Worm (Caenorhabditis elegans) whole organism, early embryonic: ENCODE results near the gene Y110A2AL.1.
"Not testable (repeated sequence)": the region's sequence is repeated elsewhere in the genome, so short reads cannot be mapped to it uniquely, and the experiment has no call there.

Experiments
- B0310.2 ChIP-seq: sonication (generic microtip); optimal IDR thresholded peaks from 2 replicates; lab custom pipeline; 2016; ENCODE audit warnings: mild to moderate bottlenecking, missing genetic modification characterization, missing compliant biosample characterization
- F13C5.2 ChIP-seq: sonication (generic microtip); optimal IDR thresholded peaks from 2 replicates; lab custom pipeline; 2017; ENCODE audit warnings: mild to moderate bottlenecking, missing genetic modification characterization, inconsistent platforms, missing compliant biosample characterization
- aly-1 ChIP-seq: sonication (generic microtip); optimal IDR thresholded peaks from 2 replicates; lab custom pipeline; 2016; ENCODE audit warnings: missing genetic modification characterization, missing compliant biosample characterization
- ama-1 ChIP-seq: fragments of 150-350 bp; optimal IDR thresholded peaks from 2 replicates; lab custom pipeline; 2014
- ceh-13 ChIP-seq: fragments of 200-800 bp; sonication (Bioruptor generic); optimal IDR thresholded peaks from 2 replicates; lab custom pipeline; 2018; ENCODE audit warnings: mild to moderate bottlenecking, missing genetic modification characterization, missing compliant biosample characterization
- ceh-36 ChIP-seq: sonication (generic microtip); optimal IDR thresholded peaks from 2 replicates; lab custom pipeline; 2016; ENCODE audit warnings: missing genetic modification characterization, inconsistent platforms, missing compliant biosample characterization
- ets-7 ChIP-seq: sonication (generic microtip); optimal IDR thresholded peaks from 2 replicates; lab custom pipeline; 2016; ENCODE audit warnings: missing genotype, missing genetic modification characterization, missing compliant biosample characterization
- flt-1 ChIP-seq: fragments of 200-800 bp; sonication (Bioruptor generic); IDR thresholded peaks from 2 replicates; pipeline ENCODE4 v1.3.6; 2022; ENCODE audit warnings: missing genetic modification characterization, missing compliant biosample characterization
- hmbx-1 ChIP-seq: sonication (generic microtip); optimal IDR thresholded peaks from 2 replicates; lab custom pipeline; 2016; ENCODE audit warnings: mild to moderate bottlenecking, missing genetic modification characterization, missing compliant biosample characterization
- hmg-4 ChIP-seq: fragments of 200-800 bp; sonication (Bioruptor generic); optimal IDR thresholded peaks from 2 replicates; lab custom pipeline; 2018; ENCODE audit warnings: mild to moderate bottlenecking, missing genetic modification characterization, missing compliant biosample characterization
- hnd-1 ChIP-seq: sonication (generic microtip); optimal IDR thresholded peaks from 2 replicates; lab custom pipeline; 2016; ENCODE audit warnings: missing genetic modification characterization, missing compliant biosample characterization
- pes-1 ChIP-seq: fragments of 200-800 bp; sonication (Bioruptor generic); IDR thresholded peaks from 2 replicates; pipeline ENCODE4 v1.3.6; 2022; ENCODE audit warnings: missing genetic modification reagents, missing genetic modification characterization, missing compliant biosample characterization
- scrt-1 ChIP-seq: fragments of 200-800 bp; sonication (Bioruptor generic); IDR thresholded peaks from 2 replicates; pipeline ENCODE4 v1.3.6; 2022; ENCODE audit warnings: missing genetic modification characterization, missing compliant biosample characterization
- sea-1 ChIP-seq: fragments of 200-800 bp; sonication (Bioruptor generic); conservative IDR thresholded peaks from 2 replicates; pipeline ENCODE4 v1.3.6; 2022; ENCODE audit warnings: missing genetic modification characterization, missing compliant biosample characterization
- tbx-11 ChIP-seq: fragments of 200-800 bp; sonication (Bioruptor generic); IDR thresholded peaks from 2 replicates; pipeline ENCODE4 v1.3.6; 2022; ENCODE audit warnings: missing genetic modification characterization, missing compliant biosample characterization
- tbx-37 ChIP-seq: fragments of 200-800 bp; sonication (Bioruptor generic); conservative IDR thresholded peaks from 2 replicates; pipeline ENCODE4 v1.3.6; 2022; ENCODE audit warnings: missing genetic modification reagents, missing genetic modification characterization, missing compliant biosample characterization
- tra-4 ChIP-seq: sonication (generic microtip); optimal IDR thresholded peaks from 2 replicates; lab custom pipeline; 2017; ENCODE audit warnings: missing genetic modification characterization, missing compliant biosample characterization

Gene Y110A2AL.1

DNA sequence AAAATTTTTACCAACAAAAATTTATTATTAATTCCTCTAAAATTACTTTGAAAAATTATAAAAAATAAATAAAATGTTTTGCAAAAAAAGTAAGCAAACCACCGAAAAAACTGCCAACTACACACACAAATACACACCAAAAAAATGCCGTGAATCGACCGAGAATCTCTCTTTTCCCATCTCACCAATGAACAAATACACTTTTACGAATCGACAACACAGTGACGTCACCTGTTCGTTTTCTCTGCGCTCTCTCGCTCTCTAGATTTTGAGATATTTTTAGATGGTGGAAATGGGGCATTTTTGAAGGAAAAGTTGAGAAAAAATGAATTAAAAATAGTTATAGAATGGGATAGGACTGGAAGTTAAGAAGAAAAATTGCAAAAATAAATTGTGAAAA lies 42.8 kb upstream of the Y110A2AL.1 start:
- TF ChIP-seq flt-1 (no peak), ceh-13 (GFP tag; lab: Kevin White, UChicago) (no peak), tbx-37 (GFP tag; lab: Robert Waterston, UW) (no peak), pes-1 (GFP tag; lab: Robert Waterston, UW) (no peak), F13C5.2 (tag; lab: Kevin White, UChicago) (no peak), tra-4 (tag; lab: Kevin White, UChicago) (no peak)

DNA sequence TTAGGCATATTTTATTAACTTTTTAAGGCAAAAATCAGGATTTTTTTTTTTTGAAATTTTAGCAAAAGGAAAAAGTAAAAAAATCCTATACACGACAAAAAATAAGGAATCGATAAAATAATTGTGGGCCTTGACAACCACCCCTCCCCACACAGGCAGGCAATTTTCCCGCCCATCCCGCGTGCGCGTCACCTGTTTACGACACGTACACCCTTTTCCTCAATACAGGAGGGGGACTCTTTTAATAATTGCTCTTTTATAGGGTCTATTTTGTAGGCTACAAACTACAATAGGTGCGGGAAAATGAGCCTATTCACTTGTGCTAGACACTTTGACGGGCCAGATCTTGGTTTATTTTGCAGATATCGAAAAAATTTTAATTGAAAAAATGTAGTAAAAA lies 42.4 kb upstream of the Y110A2AL.1 start:
- TF ChIP-seq hmg-4 (peak; percentile 9), ets-7 (no peak)

DNA sequence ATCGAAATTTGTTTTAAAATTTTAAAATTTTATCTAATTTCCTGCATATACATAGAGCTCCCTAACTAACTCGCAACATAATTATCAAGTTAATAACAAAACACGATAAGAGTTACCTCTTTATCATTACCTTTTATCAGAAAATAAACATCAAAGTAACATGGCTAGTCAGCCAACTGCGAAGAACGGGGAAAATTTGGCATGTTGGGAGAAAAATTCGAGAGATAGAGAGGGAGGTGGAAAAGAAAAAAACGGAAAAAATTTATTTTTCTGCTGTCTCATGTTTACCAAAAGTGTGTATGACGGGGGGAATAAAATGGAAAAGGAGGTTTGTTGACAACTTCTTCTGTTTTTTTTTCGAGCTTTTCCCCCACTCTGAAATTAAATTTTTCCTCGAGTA lies 40.8 kb upstream of the Y110A2AL.1 start:
- TF ChIP-seq tbx-37 (GFP tag; lab: Robert Waterston, UW) (no peak), aly-1 (tag; lab: Kevin White, UChicago) (no peak), hmg-4 (no peak), flt-1 (no peak), tbx-11 (GFP tag; lab: Robert Waterston, UW) (no peak), scrt-1 (GFP tag; lab: Robert Waterston, UW) (no peak), pes-1 (GFP tag; lab: Robert Waterston, UW) (no peak), hnd-1 (tag; lab: Kevin White, UChicago) (no peak), F13C5.2 (tag; lab: Kevin White, UChicago) (no peak), ama-1 (lab: Kevin White, UChicago) (no peak), sea-1 (GFP tag; lab: Robert Waterston, UW) (no peak), ceh-36 (tag; lab: Kevin White, UChicago) (no peak), ceh-13 (GFP tag; lab: Kevin White, UChicago) (no peak), hmbx-1 (no peak), ets-7 (no peak), tra-4 (tag; lab: Kevin White, UChicago) (no peak), B0310.2 (tag; lab: Kevin White, UChicago) (no peak)

DNA sequence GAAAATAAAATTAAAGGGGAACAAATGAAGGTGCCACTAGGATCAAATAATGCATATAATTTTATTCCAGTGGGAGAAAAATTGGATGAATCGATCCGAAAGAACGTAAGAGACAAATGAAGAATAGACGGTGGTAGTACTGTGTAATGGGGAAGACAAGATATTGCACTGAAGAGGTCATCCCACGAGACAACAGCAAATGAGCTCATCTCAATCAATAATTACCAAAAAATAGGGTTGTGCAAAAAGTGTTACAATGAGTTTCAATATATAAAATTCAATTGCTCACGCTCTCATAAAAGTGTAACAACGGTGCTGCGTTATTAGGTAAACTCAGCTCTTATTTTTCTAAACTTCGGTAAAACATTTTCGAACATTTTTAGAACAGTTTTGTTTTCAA lies 38.0 kb upstream of the Y110A2AL.1 start, which contains the start of gene K12H6.7:
TSS of gene K12H6.7 (minus strand) at position 101 of the 400 bp plus-strand sequence.
- no peak for TF ChIP-seq tra-4 (tag; lab: Kevin White, UChicago)
- TF ChIP-seq B0310.2 (tag; lab: Kevin White, UChicago), result no peak
- TF ChIP-seq sea-1 (GFP tag; lab: Robert Waterston, UW), result no peak
- TF ChIP-seq ceh-36 (tag; lab: Kevin White, UChicago), result no peak

DNA sequence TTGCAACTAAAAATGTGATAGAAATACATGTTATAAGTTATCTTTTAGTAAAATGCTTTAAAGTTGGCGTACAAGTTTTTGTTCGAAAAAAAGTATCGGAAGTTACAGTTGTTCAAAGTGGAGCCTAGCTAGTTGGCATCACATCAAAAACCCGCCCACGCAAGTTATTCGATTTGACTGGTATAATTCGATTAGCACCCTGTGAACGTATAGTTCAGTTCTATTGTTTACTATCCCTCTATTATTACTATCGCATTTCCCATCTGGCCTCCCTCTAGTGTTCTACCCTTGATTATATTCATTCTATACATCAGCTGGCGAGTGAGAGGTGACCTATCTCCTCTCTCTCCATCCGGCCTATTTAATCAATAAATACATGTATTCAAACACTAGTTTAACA lies 35.9 kb upstream of the Y110A2AL.1 start, which contains the start of gene Y110A2AL.4:
TSS of gene Y110A2AL.4 (plus strand) at position 301 of the 400 bp plus-strand sequence.
- not testable (repeated sequence) for TF ChIP-seq B0310.2 (tag; lab: Kevin White, UChicago); sea-1 (GFP tag; lab: Robert Waterston, UW); scrt-1 (GFP tag; lab: Robert Waterston, UW)

DNA sequence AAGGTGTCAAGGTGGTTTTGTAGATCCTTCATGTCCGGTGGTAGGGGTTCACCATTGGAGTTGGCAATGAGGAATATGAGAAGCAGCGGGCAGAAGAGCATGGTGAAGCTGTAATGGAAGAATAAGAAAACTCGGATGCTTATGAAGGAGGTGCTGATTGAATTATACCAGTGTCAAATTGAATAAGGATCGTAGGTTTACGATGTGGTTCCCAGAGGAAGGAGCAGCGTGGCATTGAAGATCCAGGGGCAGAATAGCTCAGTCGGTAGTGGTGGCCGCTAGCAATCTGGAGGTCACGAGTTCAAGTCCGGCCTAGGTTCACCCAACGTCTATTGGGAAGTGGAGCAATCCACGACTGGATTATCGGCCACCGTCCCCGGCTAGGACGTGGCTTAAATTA lies 33.4 kb upstream of the Y110A2AL.1 start, which contains the start of gene Y110A2AL.6:
TSS of gene Y110A2AL.6 (minus strand) at position 101 of the 400 bp plus-strand sequence.
- TF ChIP-seq ceh-36 (tag; lab: Kevin White, UChicago), result no peak
- no peak for TF ChIP-seq pes-1 (GFP tag; lab: Robert Waterston, UW)
- TF ChIP-seq tra-4 (tag; lab: Kevin White, UChicago), result no peak
- TF ChIP-seq tbx-37 (GFP tag; lab: Robert Waterston, UW), result no peak
- TF ChIP-seq scrt-1 (GFP tag; lab: Robert Waterston, UW), result no peak
- no peak for TF ChIP-seq hmbx-1
- TF ChIP-seq tbx-11 (GFP tag; lab: Robert Waterston, UW), result no peak
- TF ChIP-seq ama-1 (lab: Kevin White, UChicago), result no peak
- TF ChIP-seq B0310.2 (tag; lab: Kevin White, UChicago), result no peak
- no peak for TF ChIP-seq F13C5.2 (tag; lab: Kevin White, UChicago)
- no peak for TF ChIP-seq hnd-1 (tag; lab: Kevin White, UChicago)

DNA sequence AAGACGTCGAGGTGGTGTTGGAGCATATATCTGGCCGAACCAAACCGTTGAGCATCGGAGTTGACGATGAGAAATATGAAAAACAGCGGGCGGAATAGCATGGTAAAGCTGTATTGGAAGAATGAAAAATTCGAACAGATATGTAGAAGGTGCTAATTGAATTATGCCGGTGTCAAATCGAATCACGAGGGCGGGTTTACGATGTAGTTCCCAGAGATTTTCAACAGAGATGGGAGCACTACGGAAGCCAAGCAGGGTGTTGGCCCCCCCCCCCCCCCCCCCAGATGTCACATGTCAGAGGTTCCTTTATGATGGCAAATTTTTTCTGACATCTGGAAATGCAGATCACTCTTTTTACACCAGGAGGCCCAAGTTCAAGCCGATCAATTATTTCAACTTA lies 31.8 kb upstream of the Y110A2AL.1 start, which contains the start of gene Y110A2AL.7:
TSS of gene Y110A2AL.7 (minus strand) at position 101 of the 400 bp plus-strand sequence.
- TF ChIP-seq B0310.2 (tag; lab: Kevin White, UChicago), result no peak
- TF ChIP-seq ceh-13 (GFP tag; lab: Kevin White, UChicago), result no peak
- no peak for TF ChIP-seq pes-1 (GFP tag; lab: Robert Waterston, UW)
- no peak for TF ChIP-seq ets-7
- TF ChIP-seq hmbx-1, result no peak
- no peak for TF ChIP-seq flt-1
- TF ChIP-seq scrt-1 (GFP tag; lab: Robert Waterston, UW), result no peak
- no peak for TF ChIP-seq hmg-4
- no peak for TF ChIP-seq tra-4 (tag; lab: Kevin White, UChicago)
- TF ChIP-seq sea-1 (GFP tag; lab: Robert Waterston, UW), result no peak

DNA sequence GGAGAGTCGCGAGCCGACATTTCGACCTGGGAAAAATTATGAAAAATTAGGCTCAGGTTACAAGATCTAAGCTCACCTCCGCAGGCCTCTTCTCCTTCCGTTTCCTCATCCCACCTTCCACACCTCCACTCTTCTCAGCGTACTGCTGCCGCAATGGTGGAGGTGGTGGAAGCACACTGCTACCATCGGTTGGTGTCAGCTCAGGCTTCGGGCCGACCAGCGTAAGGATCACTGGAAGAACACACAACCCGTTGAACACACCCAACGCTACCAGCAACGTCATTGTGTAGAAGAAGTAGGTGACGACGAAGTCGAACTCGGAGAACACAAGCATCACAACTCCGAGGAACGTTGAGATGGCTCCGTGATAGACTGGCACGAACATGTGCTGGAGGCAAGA lies 29.2 kb upstream of the Y110A2AL.1 start:
- no peak for TF ChIP-seq tra-4 (tag; lab: Kevin White, UChicago)
- no peak for TF ChIP-seq sea-1 (GFP tag; lab: Robert Waterston, UW)
- no peak for TF ChIP-seq hnd-1 (tag; lab: Kevin White, UChicago)
- no peak for TF ChIP-seq scrt-1 (GFP tag; lab: Robert Waterston, UW)
- no peak for TF ChIP-seq hmbx-1
- TF ChIP-seq hmg-4, result no peak
- TF ChIP-seq tbx-11 (GFP tag; lab: Robert Waterston, UW), result no peak
- TF ChIP-seq ceh-36 (tag; lab: Kevin White, UChicago), result no peak
- TF ChIP-seq F13C5.2 (tag; lab: Kevin White, UChicago), result no peak
- no peak for TF ChIP-seq ceh-13 (GFP tag; lab: Kevin White, UChicago)
- TF ChIP-seq tbx-37 (GFP tag; lab: Robert Waterston, UW), result no peak
- no peak for TF ChIP-seq aly-1 (tag; lab: Kevin White, UChicago)
- no peak for TF ChIP-seq flt-1
- no peak for TF ChIP-seq ets-7
- no peak for TF ChIP-seq ama-1 (lab: Kevin White, UChicago)
- TF ChIP-seq pes-1 (GFP tag; lab: Robert Waterston, UW), result no peak
